Worm (Caenorhabditis elegans): ENCODE results near the gene gmpr-1.

Gene gmpr-1

ce11 chrV:4411714-4412113 lies 40.5 kb upstream of the gmpr-1 start, which contains the start of gene Y47D7A.17:
Gene Y47D7A.17 (minus strand): TSS chrV:4411814.
- no peak for TF ChIP-seq nhr-10 (tag; optimal IDR thresholded peaks at IDR 0.05)
- no peak for TF ChIP-seq nhr-11 (tag; optimal IDR thresholded peaks at IDR 0.05)
- no peak for TF ChIP-seq C34F6.9 (tag; optimal IDR thresholded peaks at IDR 0.05)
- no peak for TF ChIP-seq mbf-1 (tag; optimal IDR thresholded peaks at IDR 0.05)
- TF ChIP-seq snpc-4 (tag; optimal IDR thresholded peaks at IDR 0.05) = no peak
- no peak for TF ChIP-seq skn-1 (tag; optimal IDR thresholded peaks at IDR 0.05)
- TF ChIP-seq nhr-77 (tag; optimal IDR thresholded peaks at IDR 0.05) = no peak
- TF ChIP-seq nhr-129 (tag; optimal IDR thresholded peaks at IDR 0.05) = no peak
- no peak for TF ChIP-seq nhr-23 (tag; optimal IDR thresholded peaks at IDR 0.05)
- TF ChIP-seq sem-4 (tag; optimal IDR thresholded peaks at IDR 0.05) = no peak
- no peak for TF ChIP-seq ztf-11 (tag; optimal IDR thresholded peaks at IDR 0.05)
- no peak for TF ChIP-seq elt-1 (tag; optimal IDR thresholded peaks at IDR 0.05)

- TF ChIP-seq gmeb-1 (tag; optimal IDR thresholded peaks at IDR 0.05) (no peak), lin-11 (tag; optimal IDR thresholded peaks at IDR 0.05) (no peak), mab-5 (tag; optimal IDR thresholded peaks at IDR 0.05) (no peak), sma-9 (GFP tag; optimal IDR thresholded peaks at IDR 0.05) (no peak), sma-9 (tag; optimal IDR thresholded peaks at IDR 0.05) (no peak), unc-39 (tag; optimal IDR thresholded peaks at IDR 0.05) (no peak), crh-2 (tag; optimal IDR thresholded peaks at IDR 0.05) (no peak), nhr-77 (tag; optimal IDR thresholded peaks at IDR 0.05) (no peak), ama-1 (optimal IDR thresholded peaks at IDR 0.05) (no peak), unc-55 (GFP tag; optimal IDR thresholded peaks at IDR 0.05) (no peak), sma-3 (GFP tag; optimal IDR thresholded peaks at IDR 0.05) (no peak), peb-1 (tag; optimal IDR thresholded peaks at IDR 0.05) (no peak), ceh-16 (tag; optimal IDR thresholded peaks at IDR 0.05) (no peak), ceh-82 (tag; optimal IDR thresholded peaks at IDR 0.05) (no peak)
These were observed 39.5 kb upstream of the gmpr-1 start, which contains the start of gene Y47D7A.3 for ce11 chrV:4410643-4411042. Gene Y47D7A.3 (plus strand): TSS chrV:4410943.

ce11 chrV:4407519-4407918 lies 36.3 kb upstream of the gmpr-1 start, which contains the start of gene nhr-118:
Gene nhr-118 (plus strand): TSS chrV:4407819.
- TF ChIP-seq lsy-2 (tag; optimal IDR thresholded peaks at IDR 0.05) (no peak), blmp-1 (tag; optimal IDR thresholded peaks at IDR 0.05; ENCODE audit: insufficient read depth) (no peak), ztf-11 (tag; optimal IDR thresholded peaks at IDR 0.05) (no peak), fos-1 (tag; optimal IDR thresholded peaks at IDR 0.05) (no peak), nhr-25 (tag; optimal IDR thresholded peaks at IDR 0.05) (no peak), snpc-4 (tag; optimal IDR thresholded peaks at IDR 0.05) (no peak)

ce11 chrV:4401865-4402264 lies 30.7 kb upstream of the gmpr-1 start, which contains the start of gene F13A2.5:
Gene F13A2.5 (minus strand): TSS chrV:4401965.
- TF ChIP-seq unc-39 (tag; optimal IDR thresholded peaks at IDR 0.05) (no peak), nhr-25 (tag; optimal IDR thresholded peaks at IDR 0.05) (no peak), lin-39 (tag; optimal IDR thresholded peaks at IDR 0.05) (no peak), mdl-1 (tag; optimal IDR thresholded peaks at IDR 0.05) (no peak)

- TF ChIP-seq elt-3 (tag; optimal IDR thresholded peaks at IDR 0.05) (no peak), nhr-21 (tag; optimal IDR thresholded peaks at IDR 0.05) (no peak), nhr-12 (tag; optimal IDR thresholded peaks at IDR 0.05) (no peak), snpc-4 (tag; optimal IDR thresholded peaks at IDR 0.05) (no peak), mdl-1 (tag; optimal IDR thresholded peaks at IDR 0.05) (no peak), nhr-129 (tag; optimal IDR thresholded peaks at IDR 0.05) (no peak), lin-39 (tag; optimal IDR thresholded peaks at IDR 0.05) (no peak), lin-11 (tag; optimal IDR thresholded peaks at IDR 0.05) (no peak), egl-27 (tag; optimal IDR thresholded peaks at IDR 0.05) (no peak), crh-2 (tag; optimal IDR thresholded peaks at IDR 0.05) (no peak), elt-1 (tag; optimal IDR thresholded peaks at IDR 0.05) (no peak), zag-1 (tag; optimal IDR thresholded peaks at IDR 0.05) (no peak), lsy-2 (tag; optimal IDR thresholded peaks at IDR 0.05) (no peak), mbf-1 (tag; optimal IDR thresholded peaks at IDR 0.05) (no peak), fos-1 (tag; optimal IDR thresholded peaks at IDR 0.05) (no peak), Y55F3AM.14 (GFP tag; optimal IDR thresholded peaks at IDR 0.05) (no peak), nhr-77 (tag; optimal IDR thresholded peaks at IDR 0.05) (no peak), C34F6.9 (tag; optimal IDR thresholded peaks at IDR 0.05) (no peak), aly-2 (tag; optimal IDR thresholded peaks at IDR 0.05) (no peak), dmd-4 (tag; optimal IDR thresholded peaks at IDR 0.05) (no peak)
These were observed 28.9 kb upstream of the gmpr-1 start, which contains the start of gene F13A2.4 for ce11 chrV:4400118-4400517. Gene F13A2.4 (minus strand): TSS chrV:4400218.
